Fruit fly (Drosophila melanogaster) whole organism, embryonic: ENCODE data around the gene arm.

Experiments
- BEAF-32 ChIP-seq: fragments of 200-800 bp; sonication (Bioruptor generic); optimal IDR thresholded peaks from 3 replicates; lab custom pipeline; 2017; ENCODE audit warnings: missing biosample characterization, missing genetic modification characterization, mild to moderate bottlenecking, moderate library complexity, missing genetic modification reagents
- CG10274 ChIP-seq: fragments of 200-800 bp; sonication (Bioruptor generic); optimal IDR thresholded peaks from 3 replicates; lab custom pipeline; 2017; ENCODE audit warnings: missing biosample characterization, mild to moderate bottlenecking, missing genetic modification characterization
- CG10366 ChIP-seq: fragments of 200-800 bp; sonication (Bioruptor generic); IDR thresholded peaks from 2 replicates; pipeline ENCODE4 v1.3.6; 2022; ENCODE audit warnings: missing biosample characterization, missing genetic modification characterization
- CG10543 ChIP-seq: fragments of 200-800 bp; sonication (Bioruptor generic); optimal IDR thresholded peaks from 3 replicates; lab custom pipeline; 2017; ENCODE audit warnings: missing biosample characterization, mild to moderate bottlenecking, missing genetic modification characterization, moderate library complexity
- CG13287 ChIP-seq: fragments of 200-800 bp; sonication (Bioruptor generic); IDR thresholded peaks from 2 replicates; pipeline ENCODE4 v1.3.6; 2022; ENCODE audit warnings: missing biosample characterization, missing genetic modification characterization; ENCODE audit not compliant: partially characterized antibody
- CG13296 ChIP-seq: fragments of 200-800 bp; sonication (Bioruptor generic); optimal IDR thresholded peaks from 3 replicates; lab custom pipeline; 2018; ENCODE audit warnings: missing biosample characterization, mild to moderate bottlenecking, missing genetic modification characterization
- CG15479 ChIP-seq: fragments of 200-800 bp; sonication (Bioruptor generic); optimal IDR thresholded peaks from 3 replicates; lab custom pipeline; 2019; ENCODE audit warnings: missing biosample characterization, mild to moderate bottlenecking, missing genetic modification characterization, moderate library complexity
- CG16815 ChIP-seq: fragments of 200-800 bp; sonication (Bioruptor generic); optimal IDR thresholded peaks from 3 replicates; lab custom pipeline; 2017; ENCODE audit warnings: missing biosample characterization, mild to moderate bottlenecking, missing genetic modification characterization
- CG17359 ChIP-seq: fragments of 200-800 bp; sonication (Bioruptor generic); optimal IDR thresholded peaks from 3 replicates; lab custom pipeline; 2018; ENCODE audit warnings: missing biosample characterization, mild to moderate bottlenecking, missing genetic modification characterization, moderate library complexity
- CG1832 ChIP-seq: fragments of 200-800 bp; sonication (Bioruptor generic); optimal IDR thresholded peaks from 2 replicates; lab custom pipeline; 2017; ENCODE audit warnings: missing biosample characterization, mild to moderate bottlenecking, missing genetic modification characterization, inconsistent platforms
- CG31365 ChIP-seq: fragments of 200-800 bp; sonication (Bioruptor generic); optimal IDR thresholded peaks from 2 replicates; lab custom pipeline; 2018; ENCODE audit warnings: missing biosample characterization, mild to moderate bottlenecking, missing genetic modification characterization
- CG31388 ChIP-seq: fragments of 200-800 bp; sonication (Bioruptor generic); optimal IDR thresholded peaks from 2 replicates; lab custom pipeline; 2016; ENCODE audit warnings: missing biosample characterization, missing genetic modification characterization
- CG32767 ChIP-seq: fragments of 200-800 bp; sonication (Bioruptor generic); IDR thresholded peaks from 2 replicates; pipeline ENCODE4 v1.3.6; 2022; ENCODE audit warnings: missing biosample characterization, missing genetic modification characterization
- CG43689 ChIP-seq: fragments of 200-800 bp; sonication (Bioruptor generic); IDR thresholded peaks from 2 replicates; pipeline ENCODE4 v1.3.6; 2022; ENCODE audit warnings: missing biosample characterization, missing genetic modification characterization
- CG4820 ChIP-seq: fragments of 200-800 bp; sonication (Bioruptor generic); optimal IDR thresholded peaks from 3 replicates; lab custom pipeline; 2016; ENCODE audit warnings: missing biosample characterization, missing genetic modification characterization
- CG5245 ChIP-seq: fragments of 200-800 bp; sonication (Bioruptor generic); optimal IDR thresholded peaks from 3 replicates; lab custom pipeline; 2016; ENCODE audit warnings: missing biosample characterization, missing genetic modification characterization
- CG7357 ChIP-seq: fragments of 200-800 bp; sonication (Bioruptor generic); IDR thresholded peaks from 3 replicates; pipeline ENCODE4 v1.3.6; 2022; ENCODE audit warnings: missing biosample characterization, missing genetic modification characterization
- CG7928 ChIP-seq: fragments of 200-800 bp; sonication (Bioruptor generic); optimal IDR thresholded peaks from 2 replicates; lab custom pipeline; 2017; ENCODE audit warnings: missing biosample characterization, mild to moderate bottlenecking, missing genetic modification characterization
- CG8478 ChIP-seq: fragments of >200 bp; optimal IDR thresholded peaks from 2 replicates; lab custom pipeline; 2018
- CG9215 ChIP-seq: fragments of 200-800 bp; sonication (Bioruptor generic); IDR thresholded peaks from 2 replicates; pipeline ENCODE4 v1.3.6; 2022; ENCODE audit warnings: missing biosample characterization, missing genetic modification characterization
- CG9609 ChIP-seq: fragments of 200-800 bp; sonication (Bioruptor generic); optimal IDR thresholded peaks from 3 replicates; lab custom pipeline; 2016; ENCODE audit warnings: missing biosample characterization, missing genetic modification characterization
- CG9817 ChIP-seq: fragments of 200-800 bp; sonication (Bioruptor generic); optimal IDR thresholded peaks from 2 replicates; lab custom pipeline; 2018; ENCODE audit warnings: missing biosample characterization, mild to moderate bottlenecking, missing genetic modification characterization, moderate library complexity
- Dbx ChIP-seq: fragments of 200-800 bp; sonication (Bioruptor generic); IDR thresholded peaks from 3 replicates; pipeline ENCODE4 v1.3.6; 2022; ENCODE audit warnings: missing biosample characterization, missing genetic modification characterization
- Deaf1 ChIP-seq: fragments of 200-800 bp; optimal IDR thresholded peaks from 3 replicates; lab custom pipeline; 2019; ENCODE audit warnings: missing biosample characterization, mild to moderate bottlenecking, missing genetic modification characterization, moderate library complexity
- Eip74EF ChIP-seq, 2 experiments: fragments of 200-800 bp in 1 of 2; fragments of >200 bp in 1 of 2; sonication (Bioruptor generic) in 1 of 2; optimal IDR thresholded peaks; 2 replicates each; lab custom pipeline; 2017 to 2019; ENCODE audit warnings: missing biosample characterization in 2 of 2, missing genetic modification characterization in 2 of 2, mild to moderate bottlenecking in 1 of 2, moderate library complexity in 1 of 2
- Ets65A ChIP-seq: fragments of 200-800 bp; sonication (Bioruptor generic); peaks from one replicate; lab custom pipeline; 2016; ENCODE audit warnings: missing biosample characterization, missing genetic modification characterization
- Jarid2 ChIP-seq: fragments of 200-800 bp; sonication (Bioruptor generic); optimal IDR thresholded peaks from 3 replicates; lab custom pipeline; 2017; ENCODE audit warnings: mild to moderate bottlenecking, missing biosample characterization, missing genetic modification reagents, missing genetic modification characterization
- MTF-1 ChIP-seq: fragments of 200-800 bp; sonication (Bioruptor generic); optimal IDR thresholded peaks from 2 replicates; lab custom pipeline; 2018; ENCODE audit warnings: missing biosample characterization, mild to moderate bottlenecking, missing genetic modification characterization, borderline replicate concordance
- Mes4 ChIP-seq: fragments of 200-800 bp; sonication (Bioruptor generic); optimal IDR thresholded peaks from 2 replicates; lab custom pipeline; 2016; ENCODE audit warnings: missing biosample characterization, missing genetic modification characterization
- NFAT ChIP-seq: fragments of 200-800 bp; sonication (Bioruptor generic); IDR thresholded peaks from 2 replicates; pipeline ENCODE4 v1.3.6; 2022; ENCODE audit warnings: missing biosample characterization, missing genetic modification characterization
- Nf-YC ChIP-seq: fragments of 200-800 bp; optimal IDR thresholded peaks from 3 replicates; lab custom pipeline; 2019; ENCODE audit warnings: missing biosample characterization, mild to moderate bottlenecking, missing genetic modification characterization, moderate library complexity
- Optix ChIP-seq: fragments of 200-800 bp; sonication (Bioruptor generic); IDR thresholded peaks from 3 replicates; pipeline ENCODE4 v1.3.6; 2022; ENCODE audit warnings: missing biosample characterization, missing genetic modification characterization
- Pdp1 ChIP-seq, 2 experiments: fragments of 200-800 bp; sonication (Bioruptor generic); optimal IDR thresholded peaks; 3 replicates each; lab custom pipeline; 2016; ENCODE audit warnings: missing biosample characterization in 2 of 2, missing genetic modification characterization in 2 of 2, mild to moderate bottlenecking in 1 of 2, moderate library complexity in 1 of 2
- Side ChIP-seq: fragments of 200-800 bp; sonication (Bioruptor generic); optimal IDR thresholded peaks from 2 replicates; lab custom pipeline; 2016; ENCODE audit warnings: missing biosample characterization, missing genetic modification characterization
- Vsx1 ChIP-seq: fragments of 200-800 bp; sonication (Bioruptor generic); optimal IDR thresholded peaks from 2 replicates; lab custom pipeline; 2017; ENCODE audit warnings: missing biosample characterization, mild to moderate bottlenecking, missing genetic modification characterization, missing genetic modification reagents
- Xbp1 ChIP-seq: fragments of 200-800 bp; sonication (Bioruptor generic); optimal IDR thresholded peaks from 3 replicates; lab custom pipeline; 2016; ENCODE audit warnings: missing biosample characterization, mild to moderate bottlenecking, missing genetic modification characterization
- ara ChIP-seq: fragments of 200-800 bp; sonication (Bioruptor generic); IDR thresholded peaks from 2 replicates; pipeline ENCODE4 v1.3.6; 2022; ENCODE audit warnings: missing biosample characterization, missing genetic modification characterization
- cwo ChIP-seq: fragments of 200-800 bp; sonication (Bioruptor generic); optimal IDR thresholded peaks from 3 replicates; lab custom pipeline; 2017; ENCODE audit warnings: missing biosample characterization, missing genetic modification characterization, mild to moderate bottlenecking, moderate library complexity, missing genetic modification reagents
- dm ChIP-seq: fragments of 200-800 bp; sonication (Bioruptor generic); optimal IDR thresholded peaks from 3 replicates; lab custom pipeline; 2016; ENCODE audit warnings: missing biosample characterization, missing genetic modification characterization
- dysf ChIP-seq: fragments of 200-800 bp; sonication (Bioruptor generic); IDR thresholded peaks from 3 replicates; pipeline ENCODE4 v1.3.6; 2022; ENCODE audit warnings: missing biosample characterization, missing genetic modification characterization
- eyg ChIP-seq: fragments of 200-800 bp; sonication (Bioruptor generic); optimal IDR thresholded peaks from 3 replicates; lab custom pipeline; 2016; ENCODE audit warnings: missing biosample characterization, missing genetic modification characterization
- fru ChIP-seq: fragments of >200 bp; optimal IDR thresholded peaks from 2 replicates; lab custom pipeline; 2017
- gfzf ChIP-seq: fragments of 200-800 bp; sonication (Bioruptor generic); optimal IDR thresholded peaks from 2 replicates; lab custom pipeline; 2016; ENCODE audit warnings: missing biosample characterization, mild to moderate bottlenecking, missing genetic modification characterization, moderate library complexity
- grau ChIP-seq: fragments of 200-800 bp; optimal IDR thresholded peaks from 3 replicates; lab custom pipeline; 2019; ENCODE audit warnings: missing biosample characterization, mild to moderate bottlenecking, missing genetic modification characterization, moderate library complexity
- gsb-n ChIP-seq: fragments of 200-800 bp; sonication (Bioruptor generic); optimal IDR thresholded peaks from 3 replicates; lab custom pipeline; 2018; ENCODE audit warnings: missing biosample characterization, mild to moderate bottlenecking, missing genetic modification characterization
- hkb ChIP-seq, 2 experiments: fragments of 200-800 bp in 1 of 2; fragments of >200 bp in 1 of 2; sonication (Bioruptor generic) in 1 of 2; IDR thresholded peaks in 1 of 2; optimal IDR thresholded peaks in 1 of 2; 2 replicates each; pipeline versions ENCODE4 v1.3.6 to Lab custom; 2017 to 2022; ENCODE audit warnings: missing biosample characterization in 1 of 2, missing genetic modification characterization in 1 of 2
- insv ChIP-seq, 2 experiments: fragments of 200-800 bp; sonication (Bioruptor generic); optimal IDR thresholded peaks; 3 replicates each; lab custom pipeline; 2016 to 2018; ENCODE audit warnings: missing biosample characterization in 2 of 2, missing genetic modification characterization in 2 of 2
- nmo ChIP-seq: fragments of 200-800 bp; sonication (Bioruptor generic); optimal IDR thresholded peaks from 2 replicates; lab custom pipeline; 2018; ENCODE audit warnings: missing biosample characterization, mild to moderate bottlenecking, missing genetic modification characterization, moderate library complexity
- p53 ChIP-seq: fragments of 200-800 bp; sonication (Bioruptor generic); optimal IDR thresholded peaks from 2 replicates; lab custom pipeline; 2016; ENCODE audit warnings: missing biosample characterization, missing genetic modification characterization
- psq ChIP-seq: fragments of 200-800 bp; sonication (Bioruptor generic); optimal IDR thresholded peaks from 2 replicates; lab custom pipeline; 2017; ENCODE audit warnings: missing biosample characterization, missing genetic modification characterization
- usp ChIP-seq: fragments of >200 bp; optimal IDR thresholded peaks from 2 replicates; lab custom pipeline; 2017; ENCODE audit warnings: missing biosample characterization, missing genetic modification characterization

Gene arm

DNA sequence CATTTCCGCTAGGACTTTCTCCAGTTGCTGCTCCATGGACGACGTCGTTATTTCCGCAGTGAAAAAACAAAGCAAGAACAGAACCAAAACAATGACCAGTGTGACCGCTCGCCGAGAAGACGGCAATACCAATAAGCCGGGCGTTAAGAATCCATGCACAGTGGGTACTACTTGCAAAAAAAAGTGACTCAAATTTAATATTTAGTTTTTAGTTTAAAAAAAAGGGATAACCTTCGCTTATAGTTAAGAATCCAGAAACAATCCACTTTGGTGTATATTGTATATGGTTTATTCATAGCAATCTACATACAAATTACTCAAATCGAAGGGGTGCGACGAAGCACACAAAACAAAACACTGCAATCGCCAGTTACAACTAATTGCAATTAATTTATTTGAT is 41.6 kb downstream of the arm start, which contains the start of gene Lamtor5 (continued):
- peak; percentile 44 for TF ChIP-seq CG17359 (tag; lab: Kevin White, UChicago)
- no peak for TF ChIP-seq CG15479
- peak; percentile 41 to 49 for TF ChIP-seq Pdp1 (GFP tag; optimal IDR thresholded peaks at IDR 0.05; lab: Kevin White, UChicago)
- TF ChIP-seq Side (GFP tag; lab: Kevin White, UChicago) = no peak
- no peak for TF ChIP-seq CG8478
- TF ChIP-seq CG13296 = peak; percentile 41
- TF ChIP-seq Nf-YC = peak; percentile 29
- TF ChIP-seq CG16815 = no peak
- TF ChIP-seq CG43689 (GFP tag; lab: Robert Waterston, UW) = no peak
- TF ChIP-seq CG10366 = 0 out of 2 replicates have a peak, but pooled peaks have one; percentile 20
- TF ChIP-seq Dbx (GFP tag; lab: Robert Waterston, UW) = 0 out of 3 replicates have a peak, but pooled peaks have one; percentile 34
- TF ChIP-seq ara (GFP tag; lab: Robert Waterston, UW) = no peak
- peak; percentile 22 for TF ChIP-seq CG10543 (GFP tag; lab: Kevin White, UChicago)
- TF ChIP-seq nmo (GFP tag; lab: Kevin White, UChicago) = peak; percentile 34
- TF ChIP-seq hkb (optimal IDR thresholded peaks at IDR 0.05; lab: Kevin White, UChicago) = no peak
- peak; percentile 39; the same call in 1 of the 2 replicates for TF ChIP-seq hkb (GFP tag; IDR thresholded peaks at IDR 0.05; lab: Robert Waterston, UW)
- TF ChIP-seq CG7357 = no peak
- no peak for TF ChIP-seq fru (lab: Kevin White, UChicago)
- peak in 1 of 2 experiments; percentile 8 for TF ChIP-seq insv (GFP tag; optimal IDR thresholded peaks at IDR 0.05; lab: Kevin White, UChicago)
- TF ChIP-seq CG9817 = peak; percentile 14
- TF ChIP-seq CG7928 = no peak
- TF ChIP-seq Mes4 (GFP tag; lab: Kevin White, UChicago) = no peak
- TF ChIP-seq CG32767 = no peak
- no peak for TF ChIP-seq CG5245 (GFP tag; lab: Kevin White, UChicago)
- no peak for TF ChIP-seq MTF-1 (GFP tag; lab: Kevin White, UChicago)
- TF ChIP-seq Deaf1 (tag; lab: Kevin White, UChicago) = no peak
- TF ChIP-seq CG9609 (GFP tag; lab: Kevin White, UChicago) = no peak
- no peak for TF ChIP-seq Eip74EF (GFP tag; optimal IDR thresholded peaks at IDR 0.05; lab: Kevin White, UChicago)
- no peak for TF ChIP-seq CG1832
- TF ChIP-seq CG9215 (GFP tag; lab: Robert Waterston, UW) = no peak
- TF ChIP-seq usp (GFP tag; lab: Kevin White, UChicago) = no peak
- no peak for TF ChIP-seq p53
- no peak for TF ChIP-seq psq (GFP tag; lab: Kevin White, UChicago)
- peak; percentile 55 for TF ChIP-seq grau (tag; lab: Kevin White, UChicago)
- peak; percentile 27 for TF ChIP-seq Xbp1 (GFP tag; lab: Kevin White, UChicago)
- no peak for TF ChIP-seq dm (GFP tag; lab: Kevin White, UChicago)
- no peak for TF ChIP-seq gsb-n (tag; lab: Kevin White, UChicago)
- TF ChIP-seq Jarid2 (GFP tag; lab: Kevin White, UChicago) = no peak
- TF ChIP-seq Vsx1 (GFP tag; lab: Kevin White, UChicago) = no peak
- peak; percentile 44 for TF ChIP-seq CG13287 (GFP tag; lab: Robert Waterston, UW)
- TF ChIP-seq CG31365 = no peak
- no peak for TF ChIP-seq CG10274 (GFP tag; lab: Kevin White, UChicago)
- peak; percentile 9 for TF ChIP-seq CG4820
- no peak; the same call in 2 of the 3 replicates for TF ChIP-seq dysf (GFP tag; lab: Robert Waterston, UW)
- TF ChIP-seq CG31388 (GFP tag; lab: Kevin White, UChicago) = no peak
- TF ChIP-seq cwo (GFP tag; lab: Kevin White, UChicago) = peak; percentile 27
- TF ChIP-seq Optix (GFP tag; lab: Robert Waterston, UW) = no peak
- no peak; the same call in 1 of the 2 replicates for TF ChIP-seq NFAT (GFP tag; lab: Robert Waterston, UW)
- peak; percentile 15 for TF ChIP-seq BEAF-32 (GFP tag; lab: Kevin White, UChicago)
- no peak for TF ChIP-seq Ets65A (GFP tag; lab: Kevin White, UChicago)
- peak; percentile 73 for TF ChIP-seq gfzf
- no peak for TF ChIP-seq eyg
